Worm (Caenorhabditis elegans) whole organism, L4 larva: ENCODE data around the gene coa-7.
A peak's percentile ranks its signal among the peaks of the same experiment; 100 is the strongest.

Source experiments
- F49E8.2 ChIP-seq: sonication (generic microtip); optimal IDR thresholded peaks from 2 replicates; lab custom pipeline; 2016; ENCODE audit warnings: missing compliant biosample characterization, mild to moderate bottlenecking, missing genetic modification characterization, borderline replicate concordance
- T26A8.4 ChIP-seq: fragments of 200-800 bp; sonication (Bioruptor generic); IDR thresholded peaks from 2 replicates; pipeline ENCODE4 v1.3.6; 2022; ENCODE audit warnings: missing genetic modification characterization, missing compliant biosample characterization
- Y48G9A.11 ChIP-seq: fragments of 200-800 bp; sonication (Bioruptor generic); IDR thresholded peaks from 2 replicates; pipeline ENCODE4 v1.3.6; 2022; ENCODE audit warnings: missing genetic modification reagents, missing genetic modification characterization, missing compliant biosample characterization
- ZK337.2 ChIP-seq: fragments of 200-800 bp; sonication (Bioruptor generic); IDR thresholded peaks from 2 replicates; pipeline ENCODE4 v1.3.6; 2022; ENCODE audit warnings: missing genetic modification reagents, missing genetic modification characterization, missing compliant biosample characterization
- aha-1 ChIP-seq: fragments of 150-350 bp; peaks from one replicate; lab custom pipeline; 2014; ENCODE audit warnings: missing biosample characterization, missing genetic modification characterization
- aly-2 ChIP-seq: sonication (generic microtip); optimal IDR thresholded peaks from 2 replicates; lab custom pipeline; 2018; ENCODE audit warnings: missing biosample characterization, missing genetic modification characterization
- ama-1 ChIP-seq: fragments of 150-350 bp; optimal IDR thresholded peaks from 2 replicates; lab custom pipeline; 2014; ENCODE audit warnings: inconsistent platforms, mixed read lengths
- attf-4 ChIP-seq: sonication (generic microtip); optimal IDR thresholded peaks from 3 replicates; lab custom pipeline; 2017; ENCODE audit warnings: missing biosample characterization, missing genetic modification characterization
- ceh-32 ChIP-seq: sonication (generic microtip); optimal IDR thresholded peaks from 2 replicates; lab custom pipeline; 2016; ENCODE audit warnings: mild to moderate bottlenecking, missing genetic modification characterization, missing compliant biosample characterization; ENCODE audit not compliant: poor library complexity
- ceh-62 ChIP-seq: sonication (generic microtip); optimal IDR thresholded peaks from 2 replicates; lab custom pipeline; 2017; ENCODE audit warnings: missing biosample characterization, missing genetic modification characterization
- ctbp-1 ChIP-seq: fragments of 200-800 bp; sonication (Bioruptor generic); IDR thresholded peaks from 2 replicates; pipeline ENCODE4 v1.3.6; 2022; ENCODE audit warnings: missing genetic modification reagents, missing genetic modification characterization, missing compliant biosample characterization
- daf-12 ChIP-seq: fragments of 150-350 bp; optimal IDR thresholded peaks from 2 replicates; lab custom pipeline; 2014; ENCODE audit warnings: missing biosample characterization, missing genetic modification reagents, missing genetic modification characterization
- daf-19 ChIP-seq: fragments of 200-800 bp; sonication (Bioruptor generic); conservative IDR thresholded peaks from 2 replicates; pipeline ENCODE4 v1.3.6; 2022; ENCODE audit warnings: missing genetic modification characterization, missing compliant biosample characterization
- duxl-1 ChIP-seq: sonication (generic microtip); optimal IDR thresholded peaks from 2 replicates; lab custom pipeline; 2016; ENCODE audit warnings: mild to moderate bottlenecking, missing genetic modification characterization, moderate library complexity, missing compliant biosample characterization; ENCODE audit not compliant: poor library complexity
- egl-43 ChIP-seq: fragments of 200-800 bp; sonication (Bioruptor generic); IDR thresholded peaks from 2 replicates; pipeline ENCODE4 v1.3.6; 2022; ENCODE audit warnings: missing genetic modification reagents, missing genetic modification characterization, missing compliant biosample characterization
- fkh-10 ChIP-seq: fragments of 150-350 bp; optimal IDR thresholded peaks from 2 replicates; lab custom pipeline; 2014; ENCODE audit warnings: missing biosample characterization, missing genetic modification reagents, missing genetic modification characterization
- lim-7 ChIP-seq: fragments of 200-800 bp; sonication (Bioruptor generic); IDR thresholded peaks from 2 replicates; pipeline ENCODE4 v1.3.6; 2022; ENCODE audit warnings: missing genetic modification characterization, missing compliant biosample characterization
- lin-1 ChIP-seq: fragments of 200-800 bp; sonication (Bioruptor generic); IDR thresholded peaks from 2 replicates; pipeline ENCODE4 v1.3.6; 2022; ENCODE audit warnings: missing genetic modification reagents, missing genetic modification characterization, missing compliant biosample characterization
- lin-13 ChIP-seq: fragments of 150-350 bp; optimal IDR thresholded peaks from 2 replicates; lab custom pipeline; 2014; ENCODE audit warnings: missing biosample characterization, missing genetic modification reagents, missing genetic modification characterization
- lin-15B ChIP-seq: fragments of 150-350 bp; sonication (generic microtip); optimal IDR thresholded peaks from 3 replicates; lab custom pipeline; 2014; ENCODE audit warnings: missing biosample characterization, missing genetic modification characterization
- lin-38 ChIP-seq: fragments of 200-800 bp; sonication (Bioruptor generic); IDR thresholded peaks from 2 replicates; pipeline ENCODE4 v1.3.6; 2022; ENCODE audit warnings: missing genetic modification reagents, missing genetic modification characterization, missing compliant biosample characterization
- mdl-1 ChIP-seq, 2 experiments: fragments of 150-350 bp in 1 of 2; sonication (generic microtip) in 1 of 2; optimal IDR thresholded peaks; 2 replicates each; lab custom pipeline; 2014 to 2017; ENCODE audit warnings: missing biosample characterization in 2 of 2, missing genetic modification characterization in 2 of 2
- nhr-11 ChIP-seq: fragments of 150-350 bp; optimal IDR thresholded peaks from 2 replicates; lab custom pipeline; 2014; ENCODE audit warnings: missing biosample characterization, missing genetic modification characterization
- nhr-237 ChIP-seq: sonication (generic microtip); optimal IDR thresholded peaks from 2 replicates; lab custom pipeline; 2017; ENCODE audit warnings: missing biosample characterization, missing genetic modification characterization
- nhr-25 ChIP-seq: sonication (generic microtip); optimal IDR thresholded peaks from 2 replicates; lab custom pipeline; 2017; ENCODE audit warnings: missing genetic modification characterization, mild to moderate bottlenecking, missing compliant biosample characterization, antibody characterized with exemption, moderate library complexity, borderline replicate concordance; ENCODE audit not compliant: insufficient read depth
- nhr-41 ChIP-seq: fragments of 200-800 bp; sonication (Bioruptor generic); IDR thresholded peaks from 2 replicates; pipeline ENCODE4 v1.3.6; 2022; ENCODE audit warnings: missing genetic modification reagents, missing genetic modification characterization, missing compliant biosample characterization
- nhr-48 ChIP-seq: sonication (generic microtip); optimal IDR thresholded peaks from 2 replicates; lab custom pipeline; 2016; ENCODE audit warnings: mild to moderate bottlenecking, missing genetic modification characterization, missing compliant biosample characterization
- nhr-77 ChIP-seq: fragments of 150-350 bp; optimal IDR thresholded peaks from 2 replicates; lab custom pipeline; 2014; ENCODE audit warnings: missing biosample characterization, missing genetic modification characterization
- pha-4 ChIP-seq, 2 experiments: fragments of 150-350 bp in 1 of 2; fragments of 200-800 bp in 1 of 2; sonication (Bioruptor generic) in 1 of 2; IDR thresholded peaks in 1 of 2; optimal IDR thresholded peaks in 1 of 2; 2 replicates each; pipeline versions ENCODE4 v1.3.6 to Lab custom; 2014 to 2022; ENCODE audit warnings: missing genetic modification characterization in 2 of 2, missing genetic modification reagents in 2 of 2, missing biosample characterization in 1 of 2, missing compliant biosample characterization in 1 of 2
- skn-1 ChIP-seq: fragments of 150-350 bp; optimal IDR thresholded peaks from 2 replicates; lab custom pipeline; 2014; ENCODE audit warnings: missing biosample characterization, missing genetic modification characterization
- snpc-1.2 ChIP-seq: fragments of 200-800 bp; sonication (Bioruptor generic); IDR thresholded peaks from 2 replicates; pipeline ENCODE4 v1.3.6; 2022; ENCODE audit warnings: missing genetic modification reagents, missing genetic modification characterization, missing compliant biosample characterization
- tra-1 ChIP-seq: fragments of 200-800 bp; sonication (Bioruptor generic); IDR thresholded peaks from 2 replicates; pipeline ENCODE4 v1.3.6; 2022; ENCODE audit warnings: missing genetic modification reagents, missing genetic modification characterization, missing compliant biosample characterization
- unc-130 ChIP-seq: sonication (generic microtip); optimal IDR thresholded peaks from 2 replicates; lab custom pipeline; 2016; ENCODE audit warnings: missing genetic modification reagents, missing genetic modification characterization, missing compliant biosample characterization
- unc-62 ChIP-seq, 3 experiments: fragments of 150-350 bp in 1 of 3; sonication (generic microtip); optimal IDR thresholded peaks in 2 of 3; peaks in 1 of 3; 1 replicate in 1 of 3; 2 replicates in 2 of 3; lab custom pipeline; 2014 to 2017; ENCODE audit warnings: missing biosample characterization in 3 of 3, missing genetic modification characterization in 3 of 3, missing genetic modification reagents in 3 of 3, missing genotype in 1 of 3
- vab-7 ChIP-seq: fragments of 200-800 bp; sonication (Bioruptor generic); IDR thresholded peaks from 2 replicates; pipeline ENCODE4 v1.3.6; 2022; ENCODE audit warnings: missing genetic modification reagents, missing genetic modification characterization, missing compliant biosample characterization

coa-7 gene

DNA sequence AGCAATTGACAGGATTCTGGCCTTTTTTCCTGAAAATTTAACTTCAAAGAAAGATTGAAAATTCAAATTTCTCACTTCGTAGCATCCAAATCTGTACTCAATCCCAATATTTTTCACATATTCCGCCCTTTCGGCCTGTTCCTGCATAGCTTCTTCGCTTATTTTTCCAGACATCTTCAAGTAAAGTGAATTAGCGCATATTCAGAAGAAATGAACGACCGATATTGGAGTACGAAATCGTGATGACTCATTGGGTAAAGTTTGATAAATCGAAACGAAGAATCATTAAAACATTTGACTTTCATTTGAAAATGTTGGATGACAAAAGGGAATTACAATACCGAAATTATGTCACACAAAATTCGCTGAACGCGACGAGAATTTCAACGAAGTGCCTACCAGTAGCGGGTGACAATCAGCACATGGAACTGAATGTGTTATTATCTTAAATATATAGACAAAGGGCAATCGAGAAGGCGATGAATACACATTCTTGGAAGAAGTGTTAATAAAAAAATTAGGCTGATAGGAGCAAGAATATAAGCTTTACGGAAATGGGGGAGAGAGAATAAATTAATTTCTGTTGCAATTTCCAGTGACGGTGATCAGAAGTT lies at the start of gene coa-7:
Gene coa-7, minus strand, starts transcription at position 174 of the 614 bp plus-strand sequence.
- peak; percentile 36; the same call in 1 of the 2 replicates for TF ChIP-seq lin-38 (GFP tag; lab: Robert Waterston, UW)
- peak in 1 of 2 experiments; percentile 72 for TF ChIP-seq unc-62 (GFP tag; optimal IDR thresholded peaks at IDR 0.05 in 1 of 2; lab: Kevin White, UChicago)
- TF ChIP-seq unc-62 (tag; optimal IDR thresholded peaks at IDR 0.05; lab: Kevin White, UChicago) = no peak
- TF ChIP-seq pha-4 (GFP tag; IDR thresholded peaks at IDR 0.05; lab: Robert Waterston, UW) = peak; percentile 37; the same call in 1 of the 2 replicates
- no peak for TF ChIP-seq pha-4 (tag; optimal IDR thresholded peaks at IDR 0.05; lab: Kevin White, UChicago)
- TF ChIP-seq unc-130 (GFP tag; lab: Kevin White, UChicago) = no peak
- TF ChIP-seq nhr-25 (tag; lab: Kevin White, UChicago) = no peak
- TF ChIP-seq lin-1 (GFP tag; lab: Robert Waterston, UW) = no peak
- TF ChIP-seq ctbp-1 = peak; percentile 64; the same call in 1 of the 2 replicates
- TF ChIP-seq ama-1 (lab: Kevin White, UChicago) = peak; percentile 78
- TF ChIP-seq daf-19 = no peak
- TF ChIP-seq Y48G9A.11 (GFP tag; lab: Robert Waterston, UW) = peak; percentile 6; the same call in 1 of the 2 replicates
- peak; percentile 22 for TF ChIP-seq F49E8.2 (tag; lab: Kevin White, UChicago)
- TF ChIP-seq tra-1 (GFP tag; lab: Robert Waterston, UW) = no peak
- TF ChIP-seq T26A8.4 (GFP tag; lab: Robert Waterston, UW) = 0 out of 2 replicates have a peak, but pooled peaks have one; percentile 19
- no peak for TF ChIP-seq nhr-41 (GFP tag; lab: Robert Waterston, UW)
- no peak for TF ChIP-seq aha-1 (tag; lab: Kevin White, UChicago)

DNA sequence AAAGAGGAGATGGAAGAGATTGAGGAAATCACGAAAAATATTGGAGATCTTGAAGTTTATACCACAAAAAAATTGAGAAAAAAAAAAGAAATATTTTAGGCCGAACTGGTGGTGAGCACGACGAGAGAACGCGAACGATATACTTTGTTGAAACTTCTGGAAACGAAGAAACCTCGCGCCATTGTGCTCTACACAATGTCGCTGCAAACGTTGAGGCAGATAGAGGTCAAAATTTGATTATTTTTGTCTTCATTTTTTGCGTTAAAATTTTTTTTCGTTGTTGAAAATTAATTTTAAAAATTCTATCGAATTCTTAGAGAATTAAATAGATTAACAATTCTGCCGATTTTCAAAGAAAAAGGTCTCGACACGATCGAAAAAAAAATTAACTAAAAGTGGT lies 49.7 kb upstream of the coa-7 start:
- no peak for TF ChIP-seq T26A8.4 (GFP tag; lab: Robert Waterston, UW)
- no peak for TF ChIP-seq lin-15B
- TF ChIP-seq egl-43 (GFP tag; lab: Robert Waterston, UW) = no peak
- no peak for TF ChIP-seq lin-1 (GFP tag; lab: Robert Waterston, UW)
- TF ChIP-seq fkh-10 = no peak
- TF ChIP-seq snpc-1.2 (GFP tag; lab: Robert Waterston, UW) = no peak
- TF ChIP-seq pha-4 (GFP tag; IDR thresholded peaks at IDR 0.05; lab: Robert Waterston, UW) = no peak
- no peak for TF ChIP-seq pha-4 (tag; optimal IDR thresholded peaks at IDR 0.05; lab: Kevin White, UChicago)
- TF ChIP-seq vab-7 (GFP tag; lab: Robert Waterston, UW) = no peak
- TF ChIP-seq ceh-32 (tag; lab: Kevin White, UChicago) = no peak
- no peak for TF ChIP-seq nhr-48 (tag; lab: Kevin White, UChicago)
- TF ChIP-seq nhr-237 (tag; lab: Kevin White, UChicago) = no peak
- no peak for TF ChIP-seq mdl-1 (tag; optimal IDR thresholded peaks at IDR 0.05; lab: Kevin White, UChicago)
- no peak for TF ChIP-seq aly-2 (tag; lab: Kevin White, UChicago)
- TF ChIP-seq lim-7 = no peak
- no peak for TF ChIP-seq duxl-1 (tag; lab: Kevin White, UChicago)
- TF ChIP-seq ceh-62 (tag; lab: Kevin White, UChicago) = no peak

ce11 chrII:11700200-11700599 lies 49.3 kb upstream of the coa-7 start, which contains the start of gene inos-1:
Gene inos-1 (minus strand): TSS chrII:11700300.
- TF ChIP-seq fkh-10 (no peak), duxl-1 (tag; lab: Kevin White, UChicago) (no peak), nhr-77 (tag; lab: Kevin White, UChicago) (no peak), ceh-62 (tag; lab: Kevin White, UChicago) (no peak), lin-13 (GFP tag; lab: Kevin White, UChicago) (no peak), ama-1 (lab: Kevin White, UChicago) (no peak), skn-1 (tag; lab: Kevin White, UChicago) (no peak), nhr-48 (tag; lab: Kevin White, UChicago) (no peak), nhr-11 (tag; lab: Kevin White, UChicago) (no peak), ZK337.2 (no peak), attf-4 (no peak), daf-12 (no peak), mdl-1 (tag; optimal IDR thresholded peaks at IDR 0.05; lab: Kevin White, UChicago) (no peak)
